Fruit fly (Drosophila melanogaster) whole organism, embryonic: ENCODE data around the gene sky.

Source experiments
- ATbp ChIP-seq: fragments of 200-800 bp; sonication (Bioruptor generic); optimal IDR thresholded peaks from 2 replicates; lab custom pipeline; 2017; ENCODE audit warnings: missing biosample characterization, mild to moderate bottlenecking, missing genetic modification characterization, missing genetic modification reagents
- Aef1 ChIP-seq: fragments of 200-800 bp; sonication (Bioruptor generic); IDR thresholded peaks from 3 replicates; pipeline ENCODE4 v1.3.6; 2022; ENCODE audit warnings: missing biosample characterization, missing genetic modification characterization
- Blimp-1 ChIP-seq: fragments of 200-800 bp; sonication (Bioruptor generic); optimal IDR thresholded peaks from 3 replicates; lab custom pipeline; 2018; ENCODE audit warnings: missing biosample characterization, missing genetic modification characterization, mild to moderate bottlenecking, moderate library complexity, missing genetic modification reagents
- CG10209 ChIP-seq: fragments of 200-800 bp; sonication (Bioruptor generic); optimal IDR thresholded peaks from 3 replicates; lab custom pipeline; 2017; ENCODE audit warnings: missing biosample characterization, mild to moderate bottlenecking, missing genetic modification characterization, missing genetic modification reagents
- CG10267 ChIP-seq: fragments of 200-800 bp; sonication (Bioruptor generic); optimal IDR thresholded peaks from 2 replicates; lab custom pipeline; 2018; ENCODE audit warnings: missing biosample characterization, mild to moderate bottlenecking, missing genetic modification characterization, moderate library complexity
- CG10959 ChIP-seq: fragments of 200-800 bp; sonication (Bioruptor generic); IDR thresholded peaks from 2 replicates; pipeline ENCODE4 v1.3.6; 2022; ENCODE audit warnings: missing biosample characterization, missing genetic modification characterization
- CG10979 ChIP-seq: fragments of 200-800 bp; sonication (Bioruptor generic); optimal IDR thresholded peaks from 2 replicates; lab custom pipeline; 2018; ENCODE audit warnings: missing biosample characterization, mild to moderate bottlenecking, missing genetic modification characterization, moderate library complexity
- CG11504 ChIP-seq: fragments of 200-800 bp; sonication (Bioruptor generic); optimal IDR thresholded peaks from 3 replicates; lab custom pipeline; 2019; ENCODE audit warnings: missing biosample characterization, mild to moderate bottlenecking, missing genetic modification characterization, moderate library complexity
- CG12744 ChIP-seq: fragments of 200-800 bp; sonication (Bioruptor generic); optimal IDR thresholded peaks from 2 replicates; lab custom pipeline; 2016; ENCODE audit warnings: missing biosample characterization, missing genetic modification characterization
- CG13775 ChIP-seq: fragments of 200-800 bp; sonication (Bioruptor generic); optimal IDR thresholded peaks from 3 replicates; lab custom pipeline; 2017; ENCODE audit warnings: missing biosample characterization, mild to moderate bottlenecking, missing genetic modification characterization
- CG14014 ChIP-seq: fragments of 200-800 bp; sonication (Bioruptor generic); IDR thresholded peaks from 2 replicates; pipeline ENCODE4 v1.3.6; 2022; ENCODE audit warnings: missing biosample characterization, missing genetic modification characterization
- CG15073 ChIP-seq: fragments of 200-800 bp; sonication (Bioruptor generic); optimal IDR thresholded peaks from 2 replicates; lab custom pipeline; 2016; ENCODE audit warnings: missing biosample characterization, missing genetic modification characterization
- CG15696 ChIP-seq: fragments of 200-800 bp; sonication (Bioruptor generic); optimal IDR thresholded peaks from 2 replicates; lab custom pipeline; 2019; ENCODE audit warnings: missing biosample characterization, mild to moderate bottlenecking, missing genetic modification characterization, moderate library complexity
- CG16779 ChIP-seq: fragments of 200-800 bp; sonication (Bioruptor generic); IDR thresholded peaks from 2 replicates; pipeline ENCODE4 v1.3.6; 2022; ENCODE audit warnings: missing biosample characterization, missing genetic modification characterization
- CG16863 ChIP-seq: fragments of 200-800 bp; sonication (Bioruptor generic); optimal IDR thresholded peaks from 3 replicates; lab custom pipeline; 2016; ENCODE audit warnings: missing biosample characterization, missing genetic modification characterization
- CG17612 ChIP-seq: fragments of 200-800 bp; sonication (Bioruptor generic); IDR thresholded peaks from 2 replicates; pipeline ENCODE4 v1.3.6; 2022; ENCODE audit warnings: missing biosample characterization, missing genetic modification characterization
- CG31224 ChIP-seq: fragments of 200-800 bp; sonication (Bioruptor generic); IDR thresholded peaks from 2 replicates; pipeline ENCODE4 v1.3.6; 2022; ENCODE audit warnings: missing biosample characterization, missing genetic modification characterization
- CG31441 ChIP-seq: fragments of 200-800 bp; sonication (Bioruptor generic); IDR thresholded peaks from 2 replicates; pipeline ENCODE4 v1.3.6; 2022; ENCODE audit warnings: missing biosample characterization, missing genetic modification characterization
- CG33213 ChIP-seq: fragments of 200-800 bp; sonication (Bioruptor generic); optimal IDR thresholded peaks from 3 replicates; lab custom pipeline; 2016; ENCODE audit warnings: missing biosample characterization, missing genetic modification characterization
- CG34224 ChIP-seq: fragments of 200-800 bp; sonication (Bioruptor generic); IDR thresholded peaks from 3 replicates; pipeline ENCODE4 v1.3.6; 2022; ENCODE audit warnings: missing biosample characterization, missing genetic modification characterization; ENCODE audit not compliant: partially characterized antibody
- CG6689 ChIP-seq: fragments of 200-800 bp; sonication (Bioruptor generic); IDR thresholded peaks from 2 replicates; pipeline ENCODE4 v1.3.6; 2022; ENCODE audit warnings: missing biosample characterization, missing genetic modification characterization
- CG7745 ChIP-seq: fragments of 200-800 bp; sonication (Bioruptor generic); optimal IDR thresholded peaks from 2 replicates; lab custom pipeline; 2018; ENCODE audit warnings: missing biosample characterization, mild to moderate bottlenecking, missing genetic modification characterization, moderate library complexity
- CG9797 ChIP-seq: fragments of 200-800 bp; sonication (Bioruptor generic); optimal IDR thresholded peaks from 3 replicates; lab custom pipeline; 2018; ENCODE audit warnings: missing biosample characterization, mild to moderate bottlenecking, missing genetic modification characterization
- Dp ChIP-seq: fragments of 200-800 bp; sonication (Bioruptor generic); optimal IDR thresholded peaks from 2 replicates; lab custom pipeline; 2018; ENCODE audit warnings: missing biosample characterization, mild to moderate bottlenecking, missing genetic modification characterization, moderate library complexity
- HLH54F ChIP-seq: fragments of 200-800 bp; sonication (Bioruptor generic); optimal IDR thresholded peaks from 3 replicates; lab custom pipeline; 2016; ENCODE audit warnings: missing biosample characterization, missing genetic modification characterization
- Hand ChIP-seq: fragments of 200-800 bp; sonication (Bioruptor generic); optimal IDR thresholded peaks from 2 replicates; lab custom pipeline; 2017; ENCODE audit warnings: mild to moderate bottlenecking, missing biosample characterization, missing genetic modification reagents, missing genetic modification characterization
- Hr78 ChIP-seq, 2 experiments: fragments of 200-800 bp in 1 of 2; fragments of >200 bp in 1 of 2; sonication (Bioruptor generic) in 1 of 2; optimal IDR thresholded peaks; 2 replicates each; lab custom pipeline; 2017 to 2019; ENCODE audit warnings: missing biosample characterization in 2 of 2, missing genetic modification characterization in 2 of 2, mild to moderate bottlenecking in 1 of 2, moderate library complexity in 1 of 2
- Lpt ChIP-seq: fragments of >200 bp; optimal IDR thresholded peaks from 2 replicates; lab custom pipeline; 2018; ENCODE audit warnings: missing biosample characterization, missing genetic modification characterization
- Myb ChIP-seq: fragments of 200-800 bp; sonication (Bioruptor generic); optimal IDR thresholded peaks from 2 replicates; lab custom pipeline; 2016; ENCODE audit warnings: missing biosample characterization, missing genetic modification characterization
- Oaz ChIP-seq: fragments of 200-800 bp; sonication (Bioruptor generic); IDR thresholded peaks from 2 replicates; pipeline ENCODE4 v1.3.6; 2022; ENCODE audit warnings: missing biosample characterization, missing genetic modification characterization
- Optix ChIP-seq: fragments of 200-800 bp; sonication (Bioruptor generic); IDR thresholded peaks from 3 replicates; pipeline ENCODE4 v1.3.6; 2022; ENCODE audit warnings: missing biosample characterization, missing genetic modification characterization
- Sox102F ChIP-seq: fragments of 200-800 bp; sonication (Bioruptor generic); optimal IDR thresholded peaks from 2 replicates; lab custom pipeline; 2018; ENCODE audit warnings: missing biosample characterization, mild to moderate bottlenecking, missing genetic modification characterization, moderate library complexity
- Spps ChIP-seq: fragments of 200-800 bp; sonication (Bioruptor generic); optimal IDR thresholded peaks from 2 replicates; lab custom pipeline; 2018; ENCODE audit warnings: missing biosample characterization, mild to moderate bottlenecking, missing genetic modification characterization
- dm ChIP-seq: fragments of 200-800 bp; sonication (Bioruptor generic); optimal IDR thresholded peaks from 3 replicates; lab custom pipeline; 2016; ENCODE audit warnings: missing biosample characterization, missing genetic modification characterization
- dmrt99B ChIP-seq: fragments of 200-800 bp; sonication (Bioruptor generic); optimal IDR thresholded peaks from 2 replicates; lab custom pipeline; 2018; ENCODE audit warnings: missing biosample characterization, mild to moderate bottlenecking, missing genetic modification characterization, moderate library complexity
- emc ChIP-seq: fragments of 200-800 bp; sonication (Bioruptor generic); optimal IDR thresholded peaks from 2 replicates; lab custom pipeline; 2016; ENCODE audit warnings: missing biosample characterization, missing genetic modification characterization
- gro ChIP-seq: fragments of 200-800 bp; sonication (Bioruptor generic); optimal IDR thresholded peaks from 2 replicates; lab custom pipeline; 2016; ENCODE audit warnings: missing biosample characterization, missing genetic modification characterization
- klu ChIP-seq: fragments of 200-800 bp; sonication (Bioruptor generic); IDR thresholded peaks from 2 replicates; pipeline ENCODE4 v1.3.6; 2022; ENCODE audit warnings: missing biosample characterization, missing genetic modification characterization
- lbe ChIP-seq: fragments of 200-800 bp; sonication (Bioruptor generic); optimal IDR thresholded peaks from 2 replicates; lab custom pipeline; 2016; ENCODE audit warnings: missing biosample characterization, mild to moderate bottlenecking, missing genetic modification characterization
- mld ChIP-seq: fragments of 200-800 bp; sonication (Bioruptor generic); IDR thresholded peaks from 3 replicates; pipeline ENCODE4 v1.3.6; 2022; ENCODE audit warnings: missing biosample characterization, missing genetic modification characterization; ENCODE audit not compliant: partially characterized antibody
- nerfin-1 ChIP-seq: fragments of 200-800 bp; sonication (Bioruptor generic); optimal IDR thresholded peaks from 3 replicates; lab custom pipeline; 2019; ENCODE audit warnings: missing biosample characterization, mild to moderate bottlenecking, missing genetic modification characterization, moderate library complexity
- phol ChIP-seq: fragments of 200-800 bp; sonication (Bioruptor generic); optimal IDR thresholded peaks from 3 replicates; lab custom pipeline; 2018; ENCODE audit warnings: missing biosample characterization, mild to moderate bottlenecking, missing genetic modification characterization, moderate library complexity
- pum ChIP-seq: fragments of 200-800 bp; sonication (Bioruptor generic); optimal IDR thresholded peaks from 2 replicates; lab custom pipeline; 2016; ENCODE audit warnings: missing biosample characterization, missing genetic modification characterization
- sens ChIP-seq: fragments of 200-800 bp; sonication (Bioruptor generic); peaks from one replicate; lab custom pipeline; 2016; ENCODE audit warnings: missing biosample characterization, missing genetic modification characterization
- sisA ChIP-seq: fragments of 200-800 bp; sonication (Bioruptor generic); IDR thresholded peaks from 2 replicates; pipeline ENCODE4 v1.3.6; 2022; ENCODE audit warnings: missing biosample characterization, missing genetic modification characterization
- ssp ChIP-seq: fragments of 200-800 bp; sonication (Bioruptor generic); IDR thresholded peaks from 2 replicates; pipeline ENCODE4 v1.3.6; 2022; ENCODE audit warnings: missing biosample characterization, missing genetic modification characterization
- tap ChIP-seq: fragments of 200-800 bp; optimal IDR thresholded peaks from 3 replicates; lab custom pipeline; 2019; ENCODE audit warnings: missing biosample characterization, mild to moderate bottlenecking, missing genetic modification characterization, moderate library complexity
- trem ChIP-seq: fragments of 200-800 bp; optimal IDR thresholded peaks from 3 replicates; lab custom pipeline; 2019; ENCODE audit warnings: missing biosample characterization, mild to moderate bottlenecking, missing genetic modification characterization, moderate library complexity
- vvl ChIP-seq: fragments of 200-800 bp; sonication (Bioruptor generic); IDR thresholded peaks from 2 replicates; pipeline ENCODE4 v1.3.6; 2022; ENCODE audit warnings: missing biosample characterization, missing genetic modification characterization
- wdn ChIP-seq: fragments of 200-800 bp; sonication (Bioruptor generic); IDR thresholded peaks from 2 replicates; pipeline ENCODE4 v1.3.6; 2022; ENCODE audit warnings: missing biosample characterization, missing genetic modification characterization
- wor ChIP-seq: fragments of 200-800 bp; sonication (Bioruptor generic); IDR thresholded peaks from 2 replicates; pipeline ENCODE4 v1.3.6; 2022; ENCODE audit warnings: missing biosample characterization, missing genetic modification characterization
- yki ChIP-seq: fragments of >200 bp; optimal IDR thresholded peaks from 3 replicates; lab custom pipeline; 2018

The sky gene

dm6 chr2L:20939632-20940031 is 20.9 kb upstream of the sky start (continued):
- peak; percentile 59 for TF ChIP-seq CG10979
- TF ChIP-seq dmrt99B (tag; lab: Kevin White, UChicago): peak; percentile 50
- no peak for TF ChIP-seq dm
- no peak for TF ChIP-seq CG16863 (GFP tag; lab: Kevin White, UChicago)
- no peak for TF ChIP-seq CG16779
- no peak for TF ChIP-seq trem (tag; lab: Kevin White, UChicago)
- TF ChIP-seq Hr78 (GFP tag; optimal IDR thresholded peaks at IDR 0.05; lab: Kevin White, UChicago): no peak
- peak; percentile 43; the same call in 1 of the 2 replicates for TF ChIP-seq ssp
- TF ChIP-seq CG14014 (GFP tag; lab: Robert Waterston, UW): no peak
- TF ChIP-seq CG9797 (GFP tag; lab: Kevin White, UChicago): no peak
- peak; percentile 40 for TF ChIP-seq Sox102F (GFP tag; lab: Kevin White, UChicago)
- TF ChIP-seq CG34224 (GFP tag; lab: Robert Waterston, UW): no peak
- no peak for TF ChIP-seq pum (GFP tag; lab: Kevin White, UChicago)
- peak; percentile 30; the same call in 1 of the 2 replicates for TF ChIP-seq CG6689 (GFP tag; lab: Robert Waterston, UW)
- no peak for TF ChIP-seq HLH54F (GFP tag; lab: Kevin White, UChicago)
- no peak for TF ChIP-seq Myb
- TF ChIP-seq ATbp (GFP tag; lab: Kevin White, UChicago): no peak
- TF ChIP-seq Aef1 (GFP tag; lab: Robert Waterston, UW): peak; percentile 35; the same call in 1 of the 3 replicates
- peak; percentile 79 for TF ChIP-seq CG11504
- TF ChIP-seq Dp (GFP tag; lab: Kevin White, UChicago): no peak
- peak; percentile 36 for TF ChIP-seq tap (tag; lab: Kevin White, UChicago)
- TF ChIP-seq vvl (GFP tag; lab: Robert Waterston, UW): no peak
- TF ChIP-seq wor (GFP tag; lab: Robert Waterston, UW): 0 out of 2 replicates have a peak, but pooled peaks have one; percentile 26
- TF ChIP-seq CG15696 (tag; lab: Kevin White, UChicago): peak; percentile 43
- TF ChIP-seq CG15073 (GFP tag; lab: Kevin White, UChicago): no peak
- TF ChIP-seq mld: no peak
- TF ChIP-seq CG10959 (GFP tag; lab: Robert Waterston, UW): no peak
- peak; percentile 38 for TF ChIP-seq Blimp-1 (GFP tag; lab: Kevin White, UChicago)
- TF ChIP-seq CG31441 (GFP tag; lab: Robert Waterston, UW): peak; percentile 44
- no peak for TF ChIP-seq Optix (GFP tag; lab: Robert Waterston, UW)
- TF ChIP-seq CG10267 (tag; lab: Kevin White, UChicago): peak; percentile 45
- peak; percentile 25; the same call in 1 of the 2 replicates for TF ChIP-seq sisA
- TF ChIP-seq CG12744 (GFP tag; lab: Kevin White, UChicago): no peak
- TF ChIP-seq Hand (GFP tag; lab: Kevin White, UChicago): no peak
- no peak for TF ChIP-seq Lpt (GFP tag; lab: Kevin White, UChicago)
- TF ChIP-seq wdn (GFP tag; lab: Robert Waterston, UW): no peak
- no peak for TF ChIP-seq CG31224 (GFP tag; lab: Robert Waterston, UW)
- TF ChIP-seq Oaz (GFP tag; lab: Robert Waterston, UW): no peak
- TF ChIP-seq gro (GFP tag; lab: Kevin White, UChicago): no peak
- peak; percentile 63 for TF ChIP-seq sens
- peak; percentile 9 for TF ChIP-seq nerfin-1 (tag; lab: Kevin White, UChicago)
- TF ChIP-seq klu (GFP tag; lab: Robert Waterston, UW): peak; percentile 7; the same call in 1 of the 2 replicates
- no peak for TF ChIP-seq CG17612 (GFP tag; lab: Robert Waterston, UW)
- no peak for TF ChIP-seq lbe
- no peak for TF ChIP-seq yki
- TF ChIP-seq phol (tag; lab: Kevin White, UChicago): peak; percentile 47
- no peak for TF ChIP-seq CG13775 (GFP tag; lab: Kevin White, UChicago)
- TF ChIP-seq CG10209 (GFP tag; lab: Kevin White, UChicago): no peak
- TF ChIP-seq CG33213 (GFP tag; lab: Kevin White, UChicago): no peak
- TF ChIP-seq emc (GFP tag; lab: Kevin White, UChicago): no peak
- no peak for TF ChIP-seq Spps (tag; lab: Kevin White, UChicago)
- TF ChIP-seq CG7745 (tag; lab: Kevin White, UChicago): no peak
